Fruit fly (Drosophila melanogaster): ENCODE results near the gene CG8001.
A peak's percentile ranks its signal among the peaks of the same experiment; 100 is the strongest.

The CG8001 gene

DNA sequence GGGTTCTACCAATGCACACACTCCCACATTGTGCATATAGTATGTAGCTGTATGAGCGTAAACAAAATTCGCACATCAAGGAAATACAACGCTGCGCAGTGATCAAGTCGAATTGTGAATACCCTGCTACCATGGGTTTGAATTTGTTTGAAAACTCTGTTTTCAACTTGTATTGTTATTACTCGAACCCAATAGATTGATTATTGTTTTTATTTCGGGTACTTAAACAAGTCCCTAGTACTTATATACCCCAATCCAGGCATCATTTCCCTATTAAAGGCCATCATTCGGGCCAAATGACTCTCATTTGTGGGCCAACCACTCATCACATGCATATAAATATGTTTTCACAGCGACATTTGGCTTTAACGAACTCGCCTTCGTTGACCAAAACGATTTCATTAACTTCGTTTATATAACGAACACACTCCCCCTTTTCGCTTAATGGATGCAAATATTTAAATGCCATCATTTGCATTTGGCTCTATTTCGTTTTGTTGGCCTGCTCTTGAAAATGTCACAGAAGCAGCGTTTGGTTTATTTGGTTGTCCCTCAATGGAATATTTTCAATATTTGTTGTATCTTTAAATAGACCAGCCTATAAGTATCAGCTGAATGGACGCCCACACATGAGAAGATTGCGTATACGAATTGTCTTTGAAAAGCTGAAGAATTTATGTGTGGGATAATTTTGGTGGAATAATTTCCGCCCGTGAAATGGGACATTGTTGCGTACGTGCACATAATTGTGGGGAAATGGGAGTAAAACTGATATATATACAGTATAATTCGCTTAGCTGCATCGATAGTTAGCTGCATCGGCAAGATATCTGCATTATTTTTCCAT, 15.6 kb upstream of the CG8001 start (continued):
- TF ChIP-seq Sry-δ (GFP tag; optimal IDR thresholded peaks at IDR 0.05) (no peak), CG1602 (GFP tag; optimal IDR thresholded peaks at IDR 0.05) (peak; percentile 44), ttk (GFP tag; IDR thresholded peaks at IDR 0.05) (peak; percentile 72), lilli (GFP tag; optimal IDR thresholded peaks at IDR 0.05) (peak; percentile 78), CG33557 (GFP tag; optimal IDR thresholded peaks at IDR 0.05) (no peak), CG11560 (tag; IDR thresholded peaks at IDR 0.05) (peak; percentile 45; the same call in 1 of the 3 replicates), CG30020 (tag; optimal IDR thresholded peaks at IDR 0.05) (no peak), CG8924 (tag; optimal IDR thresholded peaks at IDR 0.05) (peak; percentile 61), CG10267 (tag; optimal IDR thresholded peaks at IDR 0.05) (peak; percentile 19), Hr3 (GFP tag; optimal IDR thresholded peaks at IDR 0.05) (peak; percentile 59), cas (GFP tag; IDR thresholded peaks at IDR 0.05) (0 out of 2 replicates have a peak, but pooled peaks have one; percentile 43), CG43689 (GFP tag; IDR thresholded peaks at IDR 0.05) (peak; percentile 82), Hr78 (GFP tag; optimal IDR thresholded peaks at IDR 0.05) (no peak), CG1832 (GFP tag; optimal IDR thresholded peaks at IDR 0.05) (no peak), CG11398 (GFP tag; optimal IDR thresholded peaks at IDR 0.05) (peak; percentile 9), insv (GFP tag; optimal IDR thresholded peaks at IDR 0.05) (no peak), CG3838 (GFP tag; optimal IDR thresholded peaks at IDR 0.05) (no peak), Oli (tag; optimal IDR thresholded peaks at IDR 0.05) (peak; percentile 83), Sox100B (GFP tag; optimal IDR thresholded peaks at IDR 0.05) (no peak), CG17385 (GFP tag; optimal IDR thresholded peaks at IDR 0.05) (peak; percentile 58), Med (GFP tag) (peak; percentile 95), CG7839 (tag; optimal IDR thresholded peaks at IDR 0.05) (peak; percentile 59), bab2 (GFP tag; optimal IDR thresholded peaks at IDR 0.05) (peak; percentile 60), peb (GFP tag; IDR thresholded peaks at IDR 0.05) (peak; percentile 48; the same call in 1 of the 2 replicates), CG2116 (GFP tag; optimal IDR thresholded peaks at IDR 0.05) (no peak), CG2875 (GFP tag; optimal IDR thresholded peaks at IDR 0.05) (no peak), MTF-1 (GFP tag; optimal IDR thresholded peaks at IDR 0.05; ENCODE audit: borderline replicate concordance) (no peak), Dad (GFP tag; optimal IDR thresholded peaks at IDR 0.05) (no peak), phol (tag; optimal IDR thresholded peaks at IDR 0.05) (no peak), tx (GFP tag; optimal IDR thresholded peaks at IDR 0.05) (peak; percentile 51), CG18619 (GFP tag; optimal IDR thresholded peaks at IDR 0.05) (peak; percentile 63), aop (GFP tag; IDR thresholded peaks at IDR 0.05) (no peak), ato (GFP tag; IDR thresholded peaks at IDR 0.05; ENCODE audit: partially characterized antibody) (no peak), CG12942 (GFP tag; optimal IDR thresholded peaks at IDR 0.05) (peak; percentile 54), D19A (tag; optimal IDR thresholded peaks at IDR 0.05) (no peak), abd-A (tag; optimal IDR thresholded peaks at IDR 0.05) (peak; percentile 34), Oaz (GFP tag; IDR thresholded peaks at IDR 0.05) (peak; percentile 79), Taf1 (GFP tag; IDR thresholded peaks at IDR 0.05) (no peak; the same call in 1 of the 2 replicates), CG16815 (GFP tag; optimal IDR thresholded peaks at IDR 0.05) (no peak), CG8089 (GFP tag; optimal IDR thresholded peaks at IDR 0.05) (peak; percentile 17), prd (optimal IDR thresholded peaks at IDR 0.05) (no peak), prd (GFP tag; IDR thresholded peaks at IDR 0.05) (peak; percentile 78), CG13296 (GFP tag; optimal IDR thresholded peaks at IDR 0.05) (peak; percentile 46), CG16863 (GFP tag; optimal IDR thresholded peaks at IDR 0.05) (peak; percentile 56), Sox102F (GFP tag; optimal IDR thresholded peaks at IDR 0.05) (peak; percentile 87), org-1 (GFP tag; optimal IDR thresholded peaks at IDR 0.05) (peak; percentile 31), Aef1 (GFP tag; IDR thresholded peaks at IDR 0.05) (peak; percentile 73), sisA (GFP tag; IDR thresholded peaks at IDR 0.05) (peak; percentile 71), CG34422 (GFP tag; IDR thresholded peaks at IDR 0.05) (peak; percentile 80; the same call in 2 of the 3 replicates)
